Worm (Caenorhabditis elegans) whole organism, midembryonic: ENCODE measurements around the gene cdc-25.3.

Experiments used
- T22C8.4 ChIP-seq: fragments of 200-800 bp; sonication (Bioruptor generic); IDR thresholded peaks from 2 replicates; pipeline ENCODE4 v1.3.6; 2022; ENCODE audit warnings: missing genetic modification characterization, missing compliant biosample characterization
- flt-1 ChIP-seq: fragments of 200-800 bp; sonication (Bioruptor generic); IDR thresholded peaks from 2 replicates; pipeline ENCODE4 v1.3.6; 2022; ENCODE audit warnings: missing genetic modification characterization, missing compliant biosample characterization
- klf-2 ChIP-seq: fragments of 200-800 bp; sonication (Bioruptor generic); conservative IDR thresholded peaks from 2 replicates; pipeline ENCODE4 v1.3.6; 2022; ENCODE audit warnings: missing genetic modification reagents, missing genetic modification characterization, missing compliant biosample characterization
- med-1 ChIP-seq: sonication (generic microtip); optimal IDR thresholded peaks from 2 replicates; lab custom pipeline; 2017; ENCODE audit warnings: missing genetic modification characterization, mild to moderate bottlenecking, missing compliant biosample characterization, antibody characterized with exemption, missing genetic modification reagents; ENCODE audit not compliant: insufficient read depth
- ref-1 ChIP-seq: fragments of 200-800 bp; sonication (Bioruptor generic); conservative IDR thresholded peaks from 2 replicates; pipeline ENCODE4 v1.3.6; 2022; ENCODE audit warnings: missing genetic modification reagents, missing genetic modification characterization, missing compliant biosample characterization
- ztf-29 ChIP-seq: fragments of 200-800 bp; sonication (Bioruptor generic); IDR thresholded peaks from 2 replicates; pipeline ENCODE4 v1.3.6; 2022; ENCODE audit warnings: missing genetic modification reagents, missing genetic modification characterization, missing compliant biosample characterization

DNA sequence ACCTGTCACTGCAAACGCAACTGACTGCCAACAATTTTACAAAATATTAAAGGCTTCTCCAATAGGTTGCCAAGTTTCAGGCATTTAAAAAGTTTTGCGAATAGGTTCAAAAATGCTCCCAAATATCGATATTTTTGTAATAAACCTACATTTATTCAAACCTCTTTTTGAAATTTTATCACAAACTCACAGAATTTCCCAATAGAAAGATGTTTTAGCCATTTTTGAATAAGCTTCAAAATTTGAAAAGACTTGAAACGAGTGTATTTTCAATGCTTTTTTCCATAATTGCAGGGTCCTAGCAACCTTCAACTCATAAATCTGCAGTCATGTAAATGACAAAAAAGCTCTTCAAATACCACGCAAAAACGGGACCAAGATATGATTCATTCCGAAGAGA is 35.4 kb downstream of the cdc-25.3 start:
- TF ChIP-seq flt-1 (GFP tag; lab: Robert Waterston, UW) (no peak), ref-1 (GFP tag; lab: Robert Waterston, UW) (no peak), T22C8.4 (GFP tag; lab: Robert Waterston, UW) (no peak), med-1 (no peak), klf-2 (GFP tag; lab: Robert Waterston, UW) (no peak), ztf-29 (GFP tag; lab: Robert Waterston, UW) (no peak)
